Worm (Caenorhabditis elegans): ENCODE measurements around the gene cutl-17.

The cutl-17 gene

ce11 chrIV:9444417-9445026, 12.8 kb downstream of the cutl-17 start (continued):
- TF ChIP-seq isw-1 (GFP tag; IDR thresholded peaks at IDR 0.05) (peak; percentile 84), egl-13 (tag; optimal IDR thresholded peaks at IDR 0.05) (peak; percentile 93), snu-23 (GFP tag; optimal IDR thresholded peaks at IDR 0.05) (peak; percentile 97), fkh-10 (GFP tag; optimal IDR thresholded peaks at IDR 0.05) (peak; percentile 87), nhr-90 (tag; optimal IDR thresholded peaks at IDR 0.05; ENCODE audit: poor library complexity) (peak; percentile 96), unc-86 (tag; optimal IDR thresholded peaks at IDR 0.05) (peak; percentile 93), dpl-1 (GFP tag; optimal IDR thresholded peaks at IDR 0.05) (peak; percentile 56 to 78 (median 70)), sox-4 (tag; optimal IDR thresholded peaks at IDR 0.05) (peak; percentile 80), nhr-12 (tag; optimal IDR thresholded peaks at IDR 0.05) (no peak), efl-1 (optimal IDR thresholded peaks at IDR 0.05) (peak; percentile 83 to 84), efl-1 (GFP tag; optimal IDR thresholded peaks at IDR 0.05 in 1 of 2) (peak; percentile 70 to 97), irx-1 (tag; optimal IDR thresholded peaks at IDR 0.05) (peak; percentile 93), jun-1 (tag; optimal IDR thresholded peaks at IDR 0.05) (peak; percentile 95), skn-1 (tag; optimal IDR thresholded peaks at IDR 0.05) (peak; percentile 78), sup-37 (GFP tag; optimal IDR thresholded peaks at IDR 0.05) (peak; percentile 46), elt-3 (tag; optimal IDR thresholded peaks at IDR 0.05) (peak in 4 of 6 experiments; percentile 41 to 80 (median 65)), ztf-11 (tag; optimal IDR thresholded peaks at IDR 0.05) (peak in 1 of 2 experiments; percentile 89), dsc-1 (tag; optimal IDR thresholded peaks at IDR 0.05) (peak; percentile 95), lin-15B (tag; optimal IDR thresholded peaks at IDR 0.05) (peak; percentile 63), egl-27 (tag; optimal IDR thresholded peaks at IDR 0.05) (peak; percentile 52 to 79), nhr-76 (tag; optimal IDR thresholded peaks at IDR 0.05) (peak; percentile 25), ces-1 (GFP tag; optimal IDR thresholded peaks at IDR 0.05) (no peak), nhr-237 (tag; optimal IDR thresholded peaks at IDR 0.05) (peak; percentile 87), tlp-1 (tag; optimal IDR thresholded peaks at IDR 0.05) (no peak), lsy-2 (tag; optimal IDR thresholded peaks at IDR 0.05) (peak; percentile 87 to 90), nhr-77 (tag; optimal IDR thresholded peaks at IDR 0.05) (peak; percentile 96), ztf-4 (tag; optimal IDR thresholded peaks at IDR 0.05) (peak; percentile 83), fkh-4 (tag; optimal IDR thresholded peaks at IDR 0.05; ENCODE audit: borderline replicate concordance) (peak; percentile 52), tbx-2 (tag; optimal IDR thresholded peaks at IDR 0.05) (peak; percentile 95), fkh-8 (tag; optimal IDR thresholded peaks at IDR 0.05) (peak; percentile 94), unc-98 (GFP tag; IDR thresholded peaks at IDR 0.05) (0 out of 2 replicates have a peak, but pooled peaks have one; percentile 19), nhr-71 (tag; optimal IDR thresholded peaks at IDR 0.05) (peak; percentile 97), blmp-1 (tag; optimal IDR thresholded peaks at IDR 0.05) (peak; percentile 62), ceh-90 (tag; optimal IDR thresholded peaks at IDR 0.05) (no peak), ceh-88 (GFP tag; IDR thresholded peaks at IDR 0.05) (peak; percentile 72), zag-1 (tag; optimal IDR thresholded peaks at IDR 0.05) (peak; percentile 61), ceh-8 (GFP tag; optimal IDR thresholded peaks at IDR 0.05) (peak; percentile 77), unc-30 (tag; optimal IDR thresholded peaks at IDR 0.05) (no peak), lin-13 (GFP tag; optimal IDR thresholded peaks at IDR 0.05) (peak; percentile 91), pax-3 (tag; optimal IDR thresholded peaks at IDR 0.05) (peak; percentile 85), mdl-1 (tag; optimal IDR thresholded peaks at IDR 0.05) (peak in 1 of 2 experiments; percentile 91), nhr-47 (tag; optimal IDR thresholded peaks at IDR 0.05) (peak; percentile 97), C04F5.9 (tag; optimal IDR thresholded peaks at IDR 0.05) (peak; percentile 61), pag-3 (tag; optimal IDR thresholded peaks at IDR 0.05; ENCODE audit: borderline replicate concordance, insufficient read depth) (no peak), Y116A8C.19 (tag; optimal IDR thresholded peaks at IDR 0.05; ENCODE audit: borderline replicate concordance) (no peak), unc-130 (tag; optimal IDR thresholded peaks at IDR 0.05) (peak; percentile 76), C34B4.2 (tag; optimal IDR thresholded peaks at IDR 0.05) (no peak), mab-9 (GFP tag; IDR thresholded peaks at IDR 0.05) (peak; percentile 88), mep-1 (tag; optimal IDR thresholded peaks at IDR 0.05) (peak; percentile 90), unc-62 (GFP tag; optimal IDR thresholded peaks at IDR 0.05) (peak; percentile 40), hpl-2 (GFP tag; optimal IDR thresholded peaks at IDR 0.05) (peak; percentile 88), C16A3.4 (tag; optimal IDR thresholded peaks at IDR 0.05) (peak; percentile 92)

Measured in whole organism, L1 larva.